Worm (Caenorhabditis elegans) whole organism, mixed stage, embryonic: ENCODE results near the gene srsx-2.

Experiments used
- M03D4.4 ChIP-seq: sonication (generic microtip); optimal IDR thresholded peaks from 2 replicates; lab custom pipeline; 2017; ENCODE audit warnings: mild to moderate bottlenecking, missing genetic modification characterization, missing compliant biosample characterization
- bed-3 ChIP-seq: fragments of 200-800 bp; sonication (Bioruptor generic); optimal IDR thresholded peaks from 3 replicates; lab custom pipeline; 2018; ENCODE audit warnings: mild to moderate bottlenecking, missing genetic modification characterization, moderate library complexity, missing compliant biosample characterization
- blmp-1 ChIP-seq: fragments of 150-350 bp; optimal IDR thresholded peaks from 2 replicates; lab custom pipeline; 2014; ENCODE audit warnings: missing biosample characterization, missing genetic modification characterization
- ceh-43 ChIP-seq: fragments of 200-800 bp; sonication (Bioruptor generic); optimal IDR thresholded peaks from 2 replicates; lab custom pipeline; 2018; ENCODE audit warnings: mild to moderate bottlenecking, missing genetic modification characterization, moderate library complexity, missing compliant biosample characterization
- ces-1 ChIP-seq: fragments of 150-350 bp; optimal IDR thresholded peaks from 2 replicates; lab custom pipeline; 2014; ENCODE audit warnings: missing biosample characterization, missing genetic modification reagents, missing genetic modification characterization
- cnd-1 ChIP-seq: fragments of 200-800 bp; sonication (Bioruptor generic); optimal IDR thresholded peaks from 2 replicates; lab custom pipeline; 2018; ENCODE audit warnings: mild to moderate bottlenecking, missing genetic modification characterization, missing compliant biosample characterization
- drap-1 ChIP-seq: fragments of 200-800 bp; sonication (Bioruptor generic); optimal IDR thresholded peaks from 3 replicates; lab custom pipeline; 2018; ENCODE audit warnings: mild to moderate bottlenecking, missing genetic modification characterization, missing compliant biosample characterization
- elt-1 ChIP-seq: sonication (generic microtip); optimal IDR thresholded peaks from 2 replicates; lab custom pipeline; 2017; ENCODE audit warnings: missing genetic modification characterization, mild to moderate bottlenecking, missing compliant biosample characterization, antibody characterized with exemption, moderate library complexity, borderline replicate concordance; ENCODE audit not compliant: insufficient read depth
- elt-3 ChIP-seq: fragments of 150-350 bp; optimal IDR thresholded peaks from 2 replicates; lab custom pipeline; 2014; ENCODE audit warnings: missing biosample characterization, missing genetic modification characterization
- flh-1 ChIP-seq: fragments of 200-800 bp; sonication (Bioruptor generic); optimal IDR thresholded peaks from 2 replicates; lab custom pipeline; 2018; ENCODE audit warnings: mild to moderate bottlenecking, missing genetic modification characterization, moderate library complexity, missing compliant biosample characterization
- ham-2 ChIP-seq: fragments of 200-800 bp; sonication (Bioruptor generic); optimal IDR thresholded peaks from 2 replicates; lab custom pipeline; 2018; ENCODE audit warnings: mild to moderate bottlenecking, missing genetic modification characterization, missing compliant biosample characterization
- hlh-1 ChIP-seq: fragments of 150-350 bp; optimal IDR thresholded peaks from 2 replicates; lab custom pipeline; 2014; ENCODE audit warnings: missing biosample characterization, missing genetic modification reagents, missing genetic modification characterization
- lin-13 ChIP-seq: fragments of 150-350 bp; optimal IDR thresholded peaks from 2 replicates; lab custom pipeline; 2014; ENCODE audit warnings: missing biosample characterization, missing genetic modification characterization
- lin-32 ChIP-seq: fragments of 200-800 bp; sonication (Bioruptor generic); optimal IDR thresholded peaks from 2 replicates; lab custom pipeline; 2018; ENCODE audit warnings: mild to moderate bottlenecking, missing genetic modification characterization, missing compliant biosample characterization
- lsy-2 ChIP-seq: fragments of 150-350 bp; optimal IDR thresholded peaks from 2 replicates; lab custom pipeline; 2014; ENCODE audit warnings: missing biosample characterization, missing genetic modification characterization
- mab-5 ChIP-seq: fragments of 150-350 bp; optimal IDR thresholded peaks from 2 replicates; lab custom pipeline; 2014; ENCODE audit warnings: missing biosample characterization, missing genetic modification characterization
- mep-1 ChIP-seq: fragments of 150-350 bp; optimal IDR thresholded peaks from 2 replicates; lab custom pipeline; 2017; ENCODE audit warnings: missing biosample characterization, missing genetic modification reagents, missing genetic modification characterization, inconsistent platforms
- mls-2 ChIP-seq: sonication (generic microtip); optimal IDR thresholded peaks from 2 replicates; lab custom pipeline; 2016; ENCODE audit warnings: mild to moderate bottlenecking, missing genetic modification characterization, moderate library complexity, missing compliant biosample characterization
- nhr-12 ChIP-seq: fragments of 150-350 bp; optimal IDR thresholded peaks from 2 replicates; lab custom pipeline; 2014; ENCODE audit warnings: missing biosample characterization, missing genetic modification characterization
- nhr-2 ChIP-seq: fragments of 150-350 bp; optimal IDR thresholded peaks from 2 replicates; lab custom pipeline; 2014; ENCODE audit warnings: missing biosample characterization, missing genetic modification characterization
- nhr-237 ChIP-seq: fragments of 150-350 bp; optimal IDR thresholded peaks from 2 replicates; lab custom pipeline; 2014; ENCODE audit warnings: missing biosample characterization, missing genetic modification characterization
- nhr-76 ChIP-seq: sonication (generic microtip); optimal IDR thresholded peaks from 2 replicates; lab custom pipeline; 2017; ENCODE audit warnings: missing biosample characterization, missing genetic modification characterization
- sem-2 ChIP-seq: fragments of 200-800 bp; sonication (Bioruptor generic); optimal IDR thresholded peaks from 2 replicates; lab custom pipeline; 2018; ENCODE audit warnings: mild to moderate bottlenecking, missing genetic modification characterization, missing compliant biosample characterization
- snpc-4 ChIP-seq: fragments of 150-350 bp; optimal IDR thresholded peaks from 2 replicates; lab custom pipeline; 2014; ENCODE audit warnings: missing biosample characterization, missing genetic modification characterization
- tbx-8 ChIP-seq: fragments of 200-800 bp; sonication (Bioruptor generic); optimal IDR thresholded peaks from 2 replicates; lab custom pipeline; 2018; ENCODE audit warnings: mild to moderate bottlenecking, missing genetic modification characterization, moderate library complexity, missing compliant biosample characterization
- unc-120 ChIP-seq: sonication (generic microtip); optimal IDR thresholded peaks from 2 replicates; lab custom pipeline; 2017; ENCODE audit warnings: missing genetic modification characterization, missing compliant biosample characterization; ENCODE audit not compliant: poor library complexity, severe bottlenecking
- unc-39 ChIP-seq: fragments of 150-350 bp; optimal IDR thresholded peaks from 2 replicates; lab custom pipeline; 2014; ENCODE audit warnings: missing biosample characterization, missing genetic modification characterization
- unc-62 ChIP-seq: fragments of 150-350 bp; optimal IDR thresholded peaks from 2 replicates; lab custom pipeline; 2014; ENCODE audit warnings: missing biosample characterization, missing genetic modification reagents, missing genetic modification characterization
- zip-8 ChIP-seq: fragments of 150-350 bp; optimal IDR thresholded peaks from 2 replicates; lab custom pipeline; 2014; ENCODE audit warnings: missing biosample characterization, missing genetic modification characterization
- ztf-11 ChIP-seq: fragments of 150-350 bp; optimal IDR thresholded peaks from 2 replicates; lab custom pipeline; 2014; ENCODE audit warnings: missing biosample characterization, missing genetic modification characterization

Gene srsx-2

DNA sequence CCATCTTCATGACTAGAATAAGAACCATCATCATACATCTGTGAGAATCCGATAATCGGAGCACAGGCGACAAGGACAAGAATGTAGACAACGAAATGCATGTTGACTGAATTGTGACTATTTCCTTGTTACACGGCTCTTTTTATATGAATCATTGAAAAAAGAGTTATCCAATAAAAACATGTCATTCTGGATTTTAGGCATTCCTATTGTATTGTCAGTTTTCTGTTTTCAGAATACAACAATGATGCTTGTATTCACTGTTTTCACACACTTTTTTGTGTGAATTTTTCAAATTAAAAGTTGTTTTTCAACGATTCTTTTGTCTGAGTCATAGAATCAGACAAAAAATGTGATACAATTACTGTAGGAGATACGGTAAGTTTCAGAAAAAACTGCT, 1.7 kb downstream of the srsx-2 start, which contains the start of gene F20E11.18:
Gene F20E11.18, minus strand, starts transcription at position 101 of the 400 bp plus-strand sequence.
- TF ChIP-seq mep-1 (tag; lab: Kevin White, UChicago): no peak
- TF ChIP-seq lin-13 (tag; lab: Kevin White, UChicago): no peak
- TF ChIP-seq drap-1 (GFP tag; lab: Kevin White, UChicago): no peak
- no peak for TF ChIP-seq bed-3 (GFP tag; lab: Kevin White, UChicago)
- TF ChIP-seq, all 35 proteins: peak for 0

DNA sequence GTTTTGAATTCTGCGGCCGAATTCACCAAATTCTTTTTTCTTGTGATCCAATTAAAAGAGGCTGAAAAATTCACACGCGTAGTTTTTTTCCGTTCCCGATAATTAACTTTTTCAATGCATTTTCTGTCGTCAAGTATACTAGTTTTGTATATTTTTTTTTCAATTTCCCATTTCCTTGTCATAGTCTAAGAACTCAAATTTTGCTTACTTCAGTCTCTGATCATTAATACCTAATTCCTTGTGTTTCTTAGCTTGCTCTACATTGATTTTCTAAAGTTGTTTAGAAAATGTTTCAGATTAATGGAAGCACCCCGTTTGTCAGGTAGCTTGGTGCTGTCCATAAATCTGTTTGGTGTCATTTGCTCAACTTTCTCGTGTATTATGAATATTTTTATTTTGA, 7.3 kb downstream of the srsx-2 start, which contains the start of gene srbc-27:
Gene srbc-27, plus strand, starts transcription at position 301 of the 400 bp plus-strand sequence.
- no peak for TF ChIP-seq mab-5
- TF ChIP-seq flh-1 (GFP tag; lab: Kevin White, UChicago): no peak
- no peak for TF ChIP-seq drap-1 (GFP tag; lab: Kevin White, UChicago)
- no peak for TF ChIP-seq blmp-1
- no peak for TF ChIP-seq hlh-1 (tag; lab: Kevin White, UChicago)
- no peak for TF ChIP-seq mls-2 (tag; lab: Kevin White, UChicago)
- TF ChIP-seq nhr-76 (tag; lab: Kevin White, UChicago): no peak
- TF ChIP-seq nhr-237 (tag; lab: Kevin White, UChicago): no peak
- TF ChIP-seq sem-2 (GFP tag; lab: Kevin White, UChicago): no peak
- TF ChIP-seq cnd-1 (tag; lab: Kevin White, UChicago): no peak
- no peak for TF ChIP-seq nhr-2
- no peak for TF ChIP-seq unc-120

DNA sequence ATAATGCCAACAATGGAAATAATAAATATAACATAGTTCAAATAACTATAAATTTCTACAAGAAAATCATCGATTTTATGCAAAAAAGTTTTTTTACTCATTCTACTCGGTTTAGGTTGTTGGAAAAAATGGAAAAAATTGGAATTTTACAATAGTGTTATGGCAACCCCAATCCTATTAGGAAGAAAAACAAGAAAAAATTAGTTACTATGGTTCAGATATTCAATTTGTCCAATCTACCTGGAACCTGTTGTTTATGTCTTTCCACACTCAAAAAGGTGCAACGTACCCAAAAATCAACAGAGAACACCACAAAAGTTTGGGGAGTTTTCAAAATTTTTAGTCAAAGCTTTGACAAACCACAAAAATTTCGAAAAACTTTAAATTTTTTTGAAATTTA, 8.2 kb downstream of the srsx-2 start, which contains the start of gene T27C5.10:
Gene T27C5.10, minus strand, starts transcription at position 101 of the 400 bp plus-strand sequence.
- TF ChIP-seq mep-1 (tag; lab: Kevin White, UChicago) (no peak), elt-3 (no peak), snpc-4 (tag; lab: Kevin White, UChicago) (no peak), nhr-76 (tag; lab: Kevin White, UChicago) (no peak), mab-5 (no peak), lsy-2 (tag; lab: Kevin White, UChicago) (no peak), drap-1 (GFP tag; lab: Kevin White, UChicago) (no peak), ces-1 (GFP tag; lab: Kevin White, UChicago) (no peak), mls-2 (tag; lab: Kevin White, UChicago) (no peak), tbx-8 (no peak), unc-120 (no peak), elt-1 (tag; lab: Kevin White, UChicago) (no peak), unc-62 (GFP tag; lab: Kevin White, UChicago) (no peak), M03D4.4 (tag; lab: Kevin White, UChicago) (no peak), nhr-2 (no peak)

DNA sequence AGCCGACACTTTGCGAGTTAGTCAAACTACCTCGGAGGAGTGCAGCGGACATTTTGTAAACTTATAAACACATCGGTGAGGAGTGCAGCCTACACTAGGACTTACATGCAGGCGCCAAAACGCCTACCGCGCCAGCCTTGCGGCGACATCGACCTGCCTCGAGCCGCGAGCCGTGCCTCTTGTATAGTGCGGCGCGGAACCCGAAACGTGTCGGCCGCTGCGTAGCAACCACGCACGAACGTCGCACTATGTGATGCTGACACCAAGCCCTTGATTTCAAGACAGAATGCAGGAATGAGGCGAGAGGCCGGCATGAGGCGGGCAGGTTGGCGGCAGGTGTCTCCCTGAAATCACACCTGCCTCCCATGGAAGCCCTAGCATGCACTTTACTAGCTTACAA, 9.0 kb downstream of the srsx-2 start:
- TF ChIP-seq nhr-2 (no peak), nhr-12 (no peak), nhr-76 (tag; lab: Kevin White, UChicago) (no peak), ham-2 (no peak), cnd-1 (tag; lab: Kevin White, UChicago) (no peak), flh-1 (GFP tag; lab: Kevin White, UChicago) (no peak), lin-32 (GFP tag; lab: Kevin White, UChicago) (no peak), zip-8 (tag; lab: Kevin White, UChicago) (no peak), sem-2 (GFP tag; lab: Kevin White, UChicago) (no peak), unc-62 (GFP tag; lab: Kevin White, UChicago) (no peak), snpc-4 (tag; lab: Kevin White, UChicago) (no peak), ceh-43 (no peak), blmp-1 (no peak), ces-1 (GFP tag; lab: Kevin White, UChicago) (no peak), unc-39 (tag; lab: Kevin White, UChicago) (no peak), nhr-237 (tag; lab: Kevin White, UChicago) (no peak), mls-2 (tag; lab: Kevin White, UChicago) (no peak), lsy-2 (tag; lab: Kevin White, UChicago) (no peak), ztf-11 (tag; lab: Kevin White, UChicago) (no peak)

DNA sequence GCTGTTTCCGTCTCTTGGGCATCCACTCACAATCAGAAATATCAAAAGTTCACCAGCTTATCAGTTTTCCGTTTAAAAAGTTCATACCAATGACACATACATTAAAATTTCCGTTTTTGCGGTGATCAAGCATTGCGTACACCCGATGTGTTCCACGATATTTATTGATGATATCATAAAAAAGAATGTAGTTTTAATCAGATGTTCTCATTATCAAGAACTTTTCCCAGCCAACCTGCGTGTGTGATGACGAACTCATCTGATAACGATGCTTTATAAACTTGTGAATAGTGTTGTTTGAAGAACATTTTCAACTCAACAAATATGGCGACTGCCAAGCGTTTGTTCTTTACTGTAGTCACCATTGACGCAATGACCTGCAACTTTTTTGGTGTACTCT, 21.4 kb downstream of the srsx-2 start, which contains the start of gene clc-21:
Gene clc-21, plus strand, starts transcription at position 301 of the 400 bp plus-strand sequence.
- no peak for TF ChIP-seq mab-5
